Worm (Caenorhabditis elegans): ENCODE results near the gene umps-1.

DNA sequence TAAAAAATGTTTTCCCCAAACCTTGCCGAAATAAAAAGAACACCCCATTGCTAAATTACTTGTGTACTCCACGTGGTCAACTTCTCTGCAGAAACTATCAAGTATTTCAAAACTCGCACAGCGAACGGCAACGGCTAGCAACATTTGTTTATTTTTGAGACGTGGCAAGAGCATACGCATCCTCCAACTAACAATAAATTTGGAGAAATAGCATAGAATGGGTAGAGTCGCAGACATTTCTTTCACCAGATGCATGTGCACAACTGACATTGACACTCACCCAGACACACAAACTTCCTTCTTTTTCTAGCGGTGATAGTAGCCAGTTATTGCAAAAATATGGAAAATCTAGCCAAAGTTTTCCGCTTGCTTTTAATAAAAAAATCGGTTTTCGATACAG, 22.2 kb upstream of the umps-1 start:
- TF ChIP-seq med-1 (GFP tag; optimal IDR thresholded peaks at IDR 0.05; ENCODE audit: insufficient read depth) = no peak
- TF ChIP-seq ztf-23 (GFP tag; IDR thresholded peaks at IDR 0.05) = no peak
- TF ChIP-seq ref-1 (GFP tag; conservative IDR thresholded peaks at IDR 0.05) = no peak
- TF ChIP-seq flt-1 (GFP tag; IDR thresholded peaks at IDR 0.05) = no peak
- no peak for TF ChIP-seq ztf-29 (GFP tag; IDR thresholded peaks at IDR 0.05)

Measured in whole organism, midembryonic.